Fruit fly (Drosophila melanogaster) whole organism, embryonic: ENCODE measurements around the gene Snx21.

Experiments used
- CG1024 ChIP-seq: fragments of 200-800 bp; sonication (Bioruptor generic); IDR thresholded peaks from 2 replicates; pipeline ENCODE4 v1.3.6; 2022; ENCODE audit warnings: missing biosample characterization, missing genetic modification characterization
- CG10274 ChIP-seq: fragments of 200-800 bp; sonication (Bioruptor generic); optimal IDR thresholded peaks from 3 replicates; lab custom pipeline; 2017; ENCODE audit warnings: missing biosample characterization, mild to moderate bottlenecking, missing genetic modification characterization
- CG11456 ChIP-seq: fragments of 200-800 bp; sonication (Bioruptor generic); IDR thresholded peaks from 3 replicates; pipeline ENCODE4 v1.3.6; 2022; ENCODE audit warnings: missing biosample characterization, missing genetic modification characterization
- CG11560 ChIP-seq: fragments of 200-800 bp; sonication (Bioruptor generic); IDR thresholded peaks from 3 replicates; pipeline ENCODE4 v1.3.6; 2022; ENCODE audit warnings: missing biosample characterization, missing genetic modification characterization
- CG12071 ChIP-seq: fragments of 200-800 bp; sonication (Bioruptor generic); optimal IDR thresholded peaks from 3 replicates; lab custom pipeline; 2018; ENCODE audit warnings: missing biosample characterization, mild to moderate bottlenecking, missing genetic modification characterization
- CG12219 ChIP-seq: fragments of 200-800 bp; sonication (Bioruptor generic); optimal IDR thresholded peaks from 3 replicates; lab custom pipeline; 2018; ENCODE audit warnings: missing biosample characterization, mild to moderate bottlenecking, missing genetic modification characterization
- CG13894 ChIP-seq: fragments of 200-800 bp; sonication (Bioruptor generic); optimal IDR thresholded peaks from 3 replicates; lab custom pipeline; 2018; ENCODE audit warnings: missing biosample characterization, mild to moderate bottlenecking, missing genetic modification characterization, moderate library complexity
- CG14441 ChIP-seq: fragments of 200-800 bp; sonication (Bioruptor generic); IDR thresholded peaks from 2 replicates; pipeline ENCODE4 v1.3.6; 2022; ENCODE audit warnings: missing biosample characterization, missing genetic modification characterization
- CG14710 ChIP-seq: fragments of 200-800 bp; sonication (Bioruptor generic); optimal IDR thresholded peaks from 3 replicates; lab custom pipeline; 2019; ENCODE audit warnings: missing biosample characterization, mild to moderate bottlenecking, missing genetic modification characterization, moderate library complexity
- CG15514 ChIP-seq: fragments of 200-800 bp; sonication (Bioruptor generic); optimal IDR thresholded peaks from 3 replicates; lab custom pipeline; 2017; ENCODE audit warnings: missing biosample characterization, missing genetic modification characterization, mild to moderate bottlenecking, moderate library complexity, missing genetic modification reagents
- CG1602 ChIP-seq: fragments of 200-800 bp; sonication (Bioruptor generic); optimal IDR thresholded peaks from 3 replicates; lab custom pipeline; 2016; ENCODE audit warnings: missing biosample characterization, missing genetic modification characterization
- CG17385 ChIP-seq: fragments of 200-800 bp; sonication (Bioruptor generic); optimal IDR thresholded peaks from 3 replicates; lab custom pipeline; 2018; ENCODE audit warnings: missing biosample characterization, mild to moderate bottlenecking, missing genetic modification characterization
- CG18764 ChIP-seq: fragments of 200-800 bp; sonication (Bioruptor generic); optimal IDR thresholded peaks from 3 replicates; lab custom pipeline; 2016; ENCODE audit warnings: missing biosample characterization, missing genetic modification characterization
- CG2202 ChIP-seq: fragments of 200-800 bp; sonication (Bioruptor generic); optimal IDR thresholded peaks from 2 replicates; lab custom pipeline; 2018; ENCODE audit warnings: missing biosample characterization, mild to moderate bottlenecking, missing genetic modification characterization
- CG2678 ChIP-seq: fragments of 200-800 bp; sonication (Bioruptor generic); optimal IDR thresholded peaks from 3 replicates; lab custom pipeline; 2019; ENCODE audit warnings: missing biosample characterization, mild to moderate bottlenecking, missing genetic modification characterization, moderate library complexity
- CG3847 ChIP-seq: fragments of 200-800 bp; sonication (Bioruptor generic); IDR thresholded peaks from 2 replicates; pipeline ENCODE4 v1.3.6; 2022; ENCODE audit warnings: missing biosample characterization, missing genetic modification characterization
- CG42726 ChIP-seq: fragments of 200-800 bp; sonication (Bioruptor generic); IDR thresholded peaks from 2 replicates; pipeline ENCODE4 v1.3.6; 2022; ENCODE audit warnings: missing biosample characterization, missing genetic modification characterization; ENCODE audit not compliant: partially characterized antibody
- CG4360 ChIP-seq: fragments of 200-800 bp; sonication (Bioruptor generic); IDR thresholded peaks from 2 replicates; pipeline ENCODE4 v1.3.6; 2022; ENCODE audit warnings: missing biosample characterization, missing genetic modification characterization
- CG7372 ChIP-seq: fragments of 200-800 bp; sonication (Bioruptor generic); IDR thresholded peaks from 2 replicates; pipeline ENCODE4 v1.3.6; 2022; ENCODE audit warnings: missing biosample characterization, missing genetic modification characterization
- Camta ChIP-seq: fragments of 200-800 bp; sonication (Bioruptor generic); optimal IDR thresholded peaks from 2 replicates; lab custom pipeline; 2016; ENCODE audit warnings: missing biosample characterization, missing genetic modification characterization
- CrebB ChIP-seq: fragments of 200-800 bp; sonication (Bioruptor generic); optimal IDR thresholded peaks from 3 replicates; lab custom pipeline; 2018; ENCODE audit warnings: missing biosample characterization, mild to moderate bottlenecking, missing genetic modification characterization
- Dek ChIP-seq: fragments of 200-800 bp; sonication (Bioruptor generic); optimal IDR thresholded peaks from 3 replicates; lab custom pipeline; 2019; ENCODE audit warnings: missing biosample characterization, mild to moderate bottlenecking, missing genetic modification characterization, moderate library complexity
- Dp ChIP-seq: fragments of 200-800 bp; sonication (Bioruptor generic); optimal IDR thresholded peaks from 2 replicates; lab custom pipeline; 2018; ENCODE audit warnings: missing biosample characterization, mild to moderate bottlenecking, missing genetic modification characterization, moderate library complexity
- HHEX ChIP-seq: fragments of 200-800 bp; sonication (Bioruptor generic); optimal IDR thresholded peaks from 3 replicates; lab custom pipeline; 2017; ENCODE audit warnings: missing biosample characterization, mild to moderate bottlenecking, missing genetic modification characterization, missing genetic modification reagents
- MTF-1 ChIP-seq: fragments of 200-800 bp; sonication (Bioruptor generic); optimal IDR thresholded peaks from 2 replicates; lab custom pipeline; 2018; ENCODE audit warnings: missing biosample characterization, mild to moderate bottlenecking, missing genetic modification characterization, borderline replicate concordance
- Rx ChIP-seq: fragments of 200-800 bp; sonication (Bioruptor generic); IDR thresholded peaks from 2 replicates; pipeline ENCODE4 v1.3.6; 2022; ENCODE audit warnings: missing biosample characterization, missing genetic modification characterization
- Sox102F ChIP-seq: fragments of 200-800 bp; sonication (Bioruptor generic); optimal IDR thresholded peaks from 2 replicates; lab custom pipeline; 2018; ENCODE audit warnings: missing biosample characterization, mild to moderate bottlenecking, missing genetic modification characterization, moderate library complexity
- Sry-β ChIP-seq: fragments of 200-800 bp; sonication (Bioruptor generic); optimal IDR thresholded peaks from 2 replicates; lab custom pipeline; 2018; ENCODE audit warnings: missing biosample characterization, mild to moderate bottlenecking, missing genetic modification characterization, moderate library complexity
- Usf ChIP-seq: fragments of 200-800 bp; sonication (Bioruptor generic); optimal IDR thresholded peaks from 2 replicates; lab custom pipeline; 2017; ENCODE audit warnings: missing genotype, missing biosample characterization, missing genetic modification characterization
- Xrp1 ChIP-seq: fragments of 200-800 bp; sonication (Bioruptor generic); IDR thresholded peaks from 2 replicates; pipeline ENCODE4 v1.3.6; 2022; ENCODE audit warnings: missing biosample characterization, missing genetic modification characterization
- ac ChIP-seq: fragments of 200-800 bp; sonication (Bioruptor generic); optimal IDR thresholded peaks from 3 replicates; lab custom pipeline; 2017; ENCODE audit warnings: missing biosample characterization, mild to moderate bottlenecking, missing genetic modification characterization
- ara ChIP-seq: fragments of 200-800 bp; sonication (Bioruptor generic); IDR thresholded peaks from 2 replicates; pipeline ENCODE4 v1.3.6; 2022; ENCODE audit warnings: missing biosample characterization, missing genetic modification characterization
- ash1 ChIP-seq: fragments of 200-800 bp; sonication (Bioruptor generic); optimal IDR thresholded peaks from 2 replicates; lab custom pipeline; 2018; ENCODE audit warnings: missing biosample characterization, mild to moderate bottlenecking, missing genetic modification characterization
- bbx ChIP-seq: fragments of 200-800 bp; sonication (Bioruptor generic); IDR thresholded peaks from 2 replicates; pipeline ENCODE4 v1.3.6; 2022; ENCODE audit warnings: missing biosample characterization, missing genetic modification characterization; ENCODE audit not compliant: partially characterized antibody
- croc ChIP-seq: fragments of 200-800 bp; sonication (Bioruptor generic); conservative IDR thresholded peaks from 3 replicates; pipeline ENCODE4 v1.3.6; 2022; ENCODE audit warnings: missing biosample characterization, missing genetic modification characterization
- dati ChIP-seq: fragments of 200-800 bp; sonication (Bioruptor generic); IDR thresholded peaks from 2 replicates; pipeline ENCODE4 v1.3.6; 2022; ENCODE audit warnings: missing biosample characterization, missing genetic modification characterization
- ems ChIP-seq: fragments of 200-800 bp; sonication (Bioruptor generic); optimal IDR thresholded peaks from 3 replicates; lab custom pipeline; 2016; ENCODE audit warnings: missing biosample characterization, missing genetic modification characterization
- eyg ChIP-seq: fragments of 200-800 bp; sonication (Bioruptor generic); optimal IDR thresholded peaks from 3 replicates; lab custom pipeline; 2016; ENCODE audit warnings: missing biosample characterization, missing genetic modification characterization
- gem ChIP-seq: fragments of 200-800 bp; sonication (Bioruptor generic); optimal IDR thresholded peaks from 2 replicates; lab custom pipeline; 2019; ENCODE audit warnings: missing biosample characterization, mild to moderate bottlenecking, missing genetic modification characterization, moderate library complexity
- hbn ChIP-seq: fragments of 200-800 bp; sonication (Bioruptor generic); IDR thresholded peaks from 2 replicates; pipeline ENCODE4 v1.3.6; 2022; ENCODE audit warnings: missing biosample characterization, missing genetic modification characterization; ENCODE audit not compliant: partially characterized antibody
- mam ChIP-seq: fragments of 200-800 bp; sonication (Bioruptor generic); optimal IDR thresholded peaks from 3 replicates; lab custom pipeline; 2016; ENCODE audit warnings: missing biosample characterization, missing genetic modification characterization
- oc ChIP-seq: fragments of 200-800 bp; sonication (Bioruptor generic); optimal IDR thresholded peaks from 2 replicates; lab custom pipeline; 2018; ENCODE audit warnings: missing biosample characterization, mild to moderate bottlenecking, missing genetic modification characterization, moderate library complexity
- pnt ChIP-seq: fragments of 200-800 bp; sonication (Bioruptor generic); optimal IDR thresholded peaks from 3 replicates; lab custom pipeline; 2016; ENCODE audit warnings: missing biosample characterization, missing genetic modification characterization
- so ChIP-seq: fragments of 200-800 bp; sonication (Bioruptor generic); IDR thresholded peaks from 3 replicates; pipeline ENCODE4 v1.3.6; 2022; ENCODE audit warnings: missing biosample characterization, missing genetic modification characterization
- sr ChIP-seq: fragments of 200-800 bp; sonication (Bioruptor generic); IDR thresholded peaks from 3 replicates; pipeline ENCODE4 v1.3.6; 2022; ENCODE audit warnings: missing biosample characterization, missing genetic modification characterization
- tup ChIP-seq: fragments of 200-800 bp; sonication (Bioruptor generic); optimal IDR thresholded peaks from 2 replicates; lab custom pipeline; 2016; ENCODE audit warnings: missing biosample characterization, mild to moderate bottlenecking, missing genetic modification characterization, moderate library complexity
- vnd ChIP-seq: fragments of 200-800 bp; sonication (Bioruptor generic); IDR thresholded peaks from 3 replicates; pipeline ENCODE4 v1.3.6; 2022; ENCODE audit warnings: missing biosample characterization, missing genetic modification characterization; ENCODE audit not compliant: partially characterized antibody
- yki ChIP-seq: fragments of >200 bp; optimal IDR thresholded peaks from 3 replicates; lab custom pipeline; 2018
- zen ChIP-seq: fragments of 200-800 bp; sonication (Bioruptor generic); optimal IDR thresholded peaks from 3 replicates; lab custom pipeline; 2018; ENCODE audit warnings: missing biosample characterization, mild to moderate bottlenecking, missing genetic modification characterization, moderate library complexity

Gene Snx21

dm6 chr2L:2752460-2753411 lies 12.7 kb downstream of the Snx21 start, which contains the start of gene Pgk (continued):
- TF ChIP-seq Usf (GFP tag; lab: Kevin White, UChicago) (no peak), so (GFP tag; lab: Robert Waterston, UW) (no peak), Dek (tag; lab: Kevin White, UChicago) (peak; percentile 55), CG42726 (GFP tag; lab: Robert Waterston, UW) (no peak), eyg (peak; percentile 28), oc (peak; percentile 75), CG2678 (tag; lab: Kevin White, UChicago) (peak; percentile 47), CG11456 (GFP tag; lab: Robert Waterston, UW) (no peak), CG15514 (peak; percentile 20), ara (no peak), CG11560 (no peak), CG12071 (peak; percentile 17), ash1 (GFP tag; lab: Kevin White, UChicago) (no peak), zen (tag; lab: Kevin White, UChicago) (no peak), CG10274 (GFP tag; lab: Kevin White, UChicago) (no peak), CG14441 (GFP tag; lab: Robert Waterston, UW) (no peak), CG7372 (GFP tag; lab: Robert Waterston, UW) (no peak), CG1024 (GFP tag; lab: Robert Waterston, UW) (no peak), CG14710 (tag; lab: Kevin White, UChicago) (peak; percentile 25), yki (lab: Kevin White, UChicago) (peak; percentile 100), Sox102F (peak; percentile 49), dati (no peak), sr (GFP tag; lab: Robert Waterston, UW) (no peak), CG2202 (peak; percentile 32), vnd (GFP tag; lab: Robert Waterston, UW) (no peak), CG12219 (GFP tag; lab: Kevin White, UChicago) (peak; percentile 44), CG17385 (GFP tag; lab: Kevin White, UChicago) (peak; percentile 100), CG1602 (GFP tag; lab: Kevin White, UChicago) (no peak), Dp (GFP tag; lab: Kevin White, UChicago) (peak; percentile 95), CG4360 (GFP tag; lab: Robert Waterston, UW) (no peak), MTF-1 (GFP tag; lab: Kevin White, UChicago) (peak; percentile 54), hbn (GFP tag; lab: Robert Waterston, UW) (no peak), HHEX (peak; percentile 55), Sry-β (GFP tag; lab: Kevin White, UChicago) (peak; percentile 71), tup (GFP tag; lab: Kevin White, UChicago) (peak; percentile 34), CrebB (tag; lab: Kevin White, UChicago) (no peak), croc (GFP tag; lab: Robert Waterston, UW) (no peak), ac (GFP tag; lab: Kevin White, UChicago) (peak; percentile 37), pnt (GFP tag; lab: Kevin White, UChicago) (no peak), Xrp1 (GFP tag; lab: Robert Waterston, UW) (no peak), gem (tag; lab: Kevin White, UChicago) (peak; percentile 45), CG13894 (tag; lab: Kevin White, UChicago) (peak; percentile 92), mam (no peak), bbx (GFP tag; lab: Robert Waterston, UW) (no peak), CG18764 (GFP tag; lab: Kevin White, UChicago) (no peak), ems (peak; percentile 62), Rx (GFP tag; lab: Robert Waterston, UW) (no peak), Camta (peak; percentile 28), CG3847 (GFP tag; lab: Robert Waterston, UW) (no peak)
